Worm (Caenorhabditis elegans) whole organism, L1 larva: ENCODE measurements around the gene ptr-25.

ENCODE experiments used
- C04F5.9 ChIP-seq: sonication (generic microtip); optimal IDR thresholded peaks from 2 replicates; lab custom pipeline; 2016; ENCODE audit warnings: missing genetic modification characterization, missing compliant biosample characterization
- C16A3.4 ChIP-seq: fragments of 150-350 bp; optimal IDR thresholded peaks from 2 replicates; lab custom pipeline; 2014; ENCODE audit warnings: missing biosample characterization, missing genetic modification characterization
- C34B4.2 ChIP-seq: sonication (generic microtip); optimal IDR thresholded peaks from 2 replicates; lab custom pipeline; 2017; ENCODE audit warnings: mild to moderate bottlenecking, missing genetic modification characterization, missing compliant biosample characterization
- F16B12.6 ChIP-seq: fragments of 150-350 bp; optimal IDR thresholded peaks from 2 replicates; lab custom pipeline; 2014; ENCODE audit warnings: missing biosample characterization, missing genetic modification characterization
- Y116A8C.19 ChIP-seq: sonication (generic microtip); optimal IDR thresholded peaks from 2 replicates; lab custom pipeline; 2016; ENCODE audit warnings: missing compliant biosample characterization, missing genetic modification characterization, borderline replicate concordance
- aha-1 ChIP-seq: fragments of 150-350 bp; optimal IDR thresholded peaks from 2 replicates; lab custom pipeline; 2014; ENCODE audit warnings: missing biosample characterization, missing genetic modification characterization
- ama-1 ChIP-seq: fragments of 150-350 bp; optimal IDR thresholded peaks from 2 replicates; lab custom pipeline; 2014
- blmp-1 ChIP-seq: fragments of 150-350 bp; optimal IDR thresholded peaks from 2 replicates; lab custom pipeline; 2014; ENCODE audit warnings: missing biosample characterization, missing genetic modification characterization
- ceh-8 ChIP-seq: fragments of 200-800 bp; sonication (Bioruptor generic); optimal IDR thresholded peaks from 2 replicates; lab custom pipeline; 2018; ENCODE audit warnings: mild to moderate bottlenecking, missing genetic modification characterization, moderate library complexity, missing compliant biosample characterization
- ceh-82 ChIP-seq, 3 experiments: fragments of 150-350 bp in 1 of 3; sonication (generic microtip) in 2 of 3; optimal IDR thresholded peaks; 2 replicates each; lab custom pipeline; 2014 to 2017; ENCODE audit warnings: missing biosample characterization in 3 of 3, missing genetic modification characterization in 3 of 3
- ceh-90 ChIP-seq: sonication (generic microtip); optimal IDR thresholded peaks from 2 replicates; lab custom pipeline; 2016; ENCODE audit warnings: missing genetic modification characterization, missing compliant biosample characterization
- ces-1 ChIP-seq: fragments of 150-350 bp; optimal IDR thresholded peaks from 2 replicates; lab custom pipeline; 2014; ENCODE audit warnings: missing biosample characterization, missing genetic modification reagents, missing genetic modification characterization
- efl-1 ChIP-seq, 4 experiments: fragments of 150-350 bp; optimal IDR thresholded peaks in 3 of 4; peaks in 1 of 4; 1 replicate in 1 of 4; 2 replicates in 3 of 4; lab custom pipeline; 2014; ENCODE audit warnings: missing biosample characterization in 2 of 4, missing genetic modification characterization in 2 of 4, missing genetic modification reagents in 2 of 4
- egl-13 ChIP-seq: sonication (generic microtip); optimal IDR thresholded peaks from 2 replicates; lab custom pipeline; 2016; ENCODE audit warnings: missing genotype, missing genetic modification reagents, missing genetic modification characterization, missing compliant biosample characterization
- egl-27 ChIP-seq, 2 experiments: fragments of 150-350 bp in 1 of 2; sonication (generic microtip); optimal IDR thresholded peaks; 3 replicates each; lab custom pipeline; 2017 to 2018; ENCODE audit warnings: missing biosample characterization in 2 of 2, missing genetic modification characterization in 2 of 2, missing genetic modification reagents in 2 of 2
- elt-2 ChIP-seq: sonication (generic microtip); optimal IDR thresholded peaks from 2 replicates; lab custom pipeline; 2016; ENCODE audit warnings: missing genetic modification characterization, mild to moderate bottlenecking, inconsistent platforms, missing compliant biosample characterization, missing genetic modification reagents
- fkh-10 ChIP-seq: sonication (generic microtip); optimal IDR thresholded peaks from 2 replicates; lab custom pipeline; 2017; ENCODE audit warnings: missing biosample characterization, missing genetic modification reagents, missing genetic modification characterization
- fkh-8 ChIP-seq: sonication (generic microtip); optimal IDR thresholded peaks from 2 replicates; lab custom pipeline; 2016; ENCODE audit warnings: mild to moderate bottlenecking, missing genetic modification characterization, missing compliant biosample characterization
- fos-1 ChIP-seq: fragments of 150-350 bp; optimal IDR thresholded peaks from 2 replicates; lab custom pipeline; 2014; ENCODE audit warnings: missing biosample characterization, missing genetic modification characterization
- grh-1 ChIP-seq: fragments of 200-800 bp; sonication (Bioruptor generic); IDR thresholded peaks from 2 replicates; pipeline ENCODE4 v1.3.6; 2022; ENCODE audit warnings: missing genetic modification reagents, missing genetic modification characterization, missing compliant biosample characterization
- hlh-17 ChIP-seq: fragments of 200-800 bp; sonication (Bioruptor generic); optimal IDR thresholded peaks from 2 replicates; lab custom pipeline; 2018; ENCODE audit warnings: missing genetic modification characterization, mild to moderate bottlenecking, missing compliant biosample characterization, moderate library complexity, borderline replicate concordance
- hpl-2 ChIP-seq: fragments of 150-350 bp; optimal IDR thresholded peaks from 2 replicates; lab custom pipeline; 2014; ENCODE audit warnings: missing biosample characterization, missing genetic modification reagents, missing genetic modification characterization
- irx-1 ChIP-seq: sonication (generic microtip); optimal IDR thresholded peaks from 2 replicates; lab custom pipeline; 2016; ENCODE audit warnings: missing genetic modification characterization, missing compliant biosample characterization
- isw-1 ChIP-seq: fragments of 200-800 bp; sonication (Bioruptor generic); IDR thresholded peaks from 2 replicates; pipeline ENCODE4 v1.3.6; 2022; ENCODE audit warnings: missing genetic modification characterization, missing compliant biosample characterization
- lin-14 ChIP-seq: fragments of 200-800 bp; sonication (Bioruptor generic); optimal IDR thresholded peaks from 2 replicates; lab custom pipeline; 2018; ENCODE audit warnings: mild to moderate bottlenecking, missing genetic modification characterization, moderate library complexity, missing compliant biosample characterization
- lin-15B ChIP-seq: fragments of 150-350 bp; sonication (generic microtip); optimal IDR thresholded peaks from 3 replicates; lab custom pipeline; 2014; ENCODE audit warnings: missing biosample characterization, missing genetic modification characterization
- lin-35 ChIP-seq, 2 experiments: fragments of 150-350 bp; optimal IDR thresholded peaks; 2 replicates each; lab custom pipeline; 2014; ENCODE audit warnings: missing biosample characterization in 2 of 2, missing genetic modification characterization in 2 of 2, missing genetic modification reagents in 2 of 2
- lin-39 ChIP-seq: fragments of 150-350 bp; optimal IDR thresholded peaks from 2 replicates; lab custom pipeline; 2014; ENCODE audit warnings: missing biosample characterization, missing genetic modification reagents, missing genetic modification characterization
- lir-3 ChIP-seq: sonication (generic microtip); optimal IDR thresholded peaks from 2 replicates; lab custom pipeline; 2016; ENCODE audit warnings: mild to moderate bottlenecking, missing genetic modification characterization, moderate library complexity, missing compliant biosample characterization; ENCODE audit not compliant: poor library complexity
- lsy-2 ChIP-seq, 2 experiments: fragments of 150-350 bp; optimal IDR thresholded peaks; 2 replicates each; lab custom pipeline; 2014; ENCODE audit warnings: missing biosample characterization in 2 of 2, missing genetic modification characterization in 2 of 2
- mab-9 ChIP-seq: fragments of 200-800 bp; sonication (Bioruptor generic); IDR thresholded peaks from 2 replicates; pipeline ENCODE4 v1.3.6; 2022; ENCODE audit warnings: missing genetic modification reagents, missing genetic modification characterization, missing compliant biosample characterization
- mdl-1 ChIP-seq, 2 experiments: fragments of 150-350 bp; optimal IDR thresholded peaks; 2 replicates each; lab custom pipeline; 2014 to 2017; ENCODE audit warnings: missing biosample characterization in 2 of 2, missing genetic modification characterization in 2 of 2, inconsistent platforms in 1 of 2
- nhr-11 ChIP-seq: fragments of 150-350 bp; optimal IDR thresholded peaks from 2 replicates; lab custom pipeline; 2014; ENCODE audit warnings: missing biosample characterization, missing genetic modification characterization
- nhr-19 ChIP-seq: fragments of 200-800 bp; sonication (Bioruptor generic); conservative IDR thresholded peaks from 2 replicates; pipeline ENCODE4 v1.3.6; 2022; ENCODE audit warnings: missing genetic modification characterization, missing compliant biosample characterization
- nhr-20 ChIP-seq: sonication (generic microtip); optimal IDR thresholded peaks from 2 replicates; lab custom pipeline; 2016; ENCODE audit warnings: mild to moderate bottlenecking, missing genetic modification characterization, missing compliant biosample characterization
- nhr-28 ChIP-seq: fragments of 150-350 bp; optimal IDR thresholded peaks from 2 replicates; lab custom pipeline; 2014; ENCODE audit warnings: missing biosample characterization, missing genetic modification characterization
- nhr-47 ChIP-seq: sonication (generic microtip); optimal IDR thresholded peaks from 2 replicates; lab custom pipeline; 2016; ENCODE audit warnings: mild to moderate bottlenecking, missing genetic modification characterization, moderate library complexity, missing compliant biosample characterization
- nhr-71 ChIP-seq: sonication (generic microtip); optimal IDR thresholded peaks from 2 replicates; lab custom pipeline; 2016; ENCODE audit warnings: mild to moderate bottlenecking, missing genetic modification characterization, moderate library complexity, missing compliant biosample characterization
- nhr-76 ChIP-seq: sonication (generic microtip); optimal IDR thresholded peaks from 2 replicates; lab custom pipeline; 2017; ENCODE audit warnings: missing biosample characterization, missing genetic modification characterization
- nhr-77 ChIP-seq: fragments of 150-350 bp; optimal IDR thresholded peaks from 2 replicates; lab custom pipeline; 2014; ENCODE audit warnings: missing biosample characterization, missing genetic modification characterization
- nhr-84 ChIP-seq: sonication (generic microtip); optimal IDR thresholded peaks from 2 replicates; lab custom pipeline; 2017; ENCODE audit warnings: missing biosample characterization, missing genetic modification characterization
- nhr-90 ChIP-seq: sonication (generic microtip); optimal IDR thresholded peaks from 2 replicates; lab custom pipeline; 2016; ENCODE audit warnings: mild to moderate bottlenecking, missing genetic modification characterization, missing compliant biosample characterization; ENCODE audit not compliant: poor library complexity
- pag-3 ChIP-seq: sonication (generic microtip); optimal IDR thresholded peaks from 2 replicates; lab custom pipeline; 2017; ENCODE audit warnings: missing genetic modification characterization, mild to moderate bottlenecking, missing compliant biosample characterization, antibody characterized with exemption, borderline replicate concordance; ENCODE audit not compliant: insufficient read depth
- skn-1 ChIP-seq: fragments of 150-350 bp; optimal IDR thresholded peaks from 2 replicates; lab custom pipeline; 2014; ENCODE audit warnings: missing biosample characterization, missing genetic modification characterization
- snpc-4 ChIP-seq: fragments of 150-350 bp; optimal IDR thresholded peaks from 2 replicates; lab custom pipeline; 2014; ENCODE audit warnings: missing biosample characterization, missing genetic modification characterization
- snu-23 ChIP-seq: sonication (generic microtip); optimal IDR thresholded peaks from 2 replicates; lab custom pipeline; 2016; ENCODE audit warnings: missing genetic modification characterization, missing compliant biosample characterization
- sox-4 ChIP-seq: sonication (generic microtip); optimal IDR thresholded peaks from 2 replicates; lab custom pipeline; 2016; ENCODE audit warnings: missing genetic modification characterization, missing compliant biosample characterization
- sup-37 ChIP-seq: fragments of 200-800 bp; sonication (Bioruptor generic); optimal IDR thresholded peaks from 2 replicates; lab custom pipeline; 2018; ENCODE audit warnings: mild to moderate bottlenecking, missing genetic modification characterization, missing compliant biosample characterization
- tlp-1 ChIP-seq: fragments of 150-350 bp; optimal IDR thresholded peaks from 2 replicates; lab custom pipeline; 2014; ENCODE audit warnings: missing biosample characterization, missing genetic modification characterization
- unc-62 ChIP-seq: fragments of 150-350 bp; optimal IDR thresholded peaks from 2 replicates; lab custom pipeline; 2014; ENCODE audit warnings: missing biosample characterization, missing genetic modification reagents, missing genetic modification characterization
- unc-86 ChIP-seq: sonication (generic microtip); optimal IDR thresholded peaks from 2 replicates; lab custom pipeline; 2016; ENCODE audit warnings: missing genetic modification characterization, missing compliant biosample characterization
- xbp-1 ChIP-seq: sonication (generic microtip); optimal IDR thresholded peaks from 2 replicates; lab custom pipeline; 2016; ENCODE audit warnings: missing genetic modification characterization, missing compliant biosample characterization
- zip-4 ChIP-seq: fragments of 200-800 bp; sonication (Bioruptor generic); optimal IDR thresholded peaks from 2 replicates; lab custom pipeline; 2018; ENCODE audit warnings: mild to moderate bottlenecking, missing genetic modification characterization, moderate library complexity, missing compliant biosample characterization

ptr-25 gene

ce11 chrIII:10463653-10464052, 24.3 kb upstream of the ptr-25 start (continued):
- no peak for TF ChIP-seq sox-4
- no peak for TF ChIP-seq unc-86
- TF ChIP-seq nhr-90 (tag; lab: Kevin White, UChicago), result peak; percentile 27
- no peak for TF ChIP-seq ceh-90 (tag; lab: Kevin White, UChicago)
- no peak for TF ChIP-seq zip-4
- peak; percentile 69 for TF ChIP-seq skn-1 (tag; lab: Kevin White, UChicago)
- no peak for TF ChIP-seq lin-39 (tag; lab: Kevin White, UChicago)
- TF ChIP-seq unc-62 (GFP tag; lab: Kevin White, UChicago), result no peak
- TF ChIP-seq ceh-82 (tag; optimal IDR thresholded peaks at IDR 0.05; lab: Kevin White, UChicago), result no peak
- TF ChIP-seq nhr-77 (tag; lab: Kevin White, UChicago), result no peak
- TF ChIP-seq lin-14 (GFP tag; lab: Kevin White, UChicago), result peak; percentile 69
- peak in 1 of 2 experiments; percentile 43 for TF ChIP-seq lsy-2 (tag; optimal IDR thresholded peaks at IDR 0.05; lab: Kevin White, UChicago)
- no peak for TF ChIP-seq ceh-8
- peak; percentile 3 to 12 for TF ChIP-seq efl-1 (optimal IDR thresholded peaks at IDR 0.05; lab: Kevin White, UChicago)
- peak in 1 of 2 experiments; percentile 89 for TF ChIP-seq efl-1 (GFP tag; optimal IDR thresholded peaks at IDR 0.05 in 1 of 2; lab: Kevin White, UChicago)
- TF ChIP-seq egl-27 (tag; optimal IDR thresholded peaks at IDR 0.05; lab: Kevin White, UChicago), result no peak
- TF ChIP-seq lin-15B (tag; lab: Kevin White, UChicago), result no peak
- TF ChIP-seq snpc-4 (tag; lab: Kevin White, UChicago), result no peak
- TF ChIP-seq isw-1 (GFP tag; lab: Robert Waterston, UW), result no peak
- TF ChIP-seq mdl-1 (tag; optimal IDR thresholded peaks at IDR 0.05; lab: Kevin White, UChicago), result peak in 1 of 2 experiments; percentile 31
- no peak for TF ChIP-seq nhr-84 (tag; lab: Kevin White, UChicago)
- no peak for TF ChIP-seq ces-1 (GFP tag; lab: Kevin White, UChicago)
- no peak for TF ChIP-seq hlh-17
- no peak for TF ChIP-seq tlp-1 (tag; lab: Kevin White, UChicago)
- TF ChIP-seq mab-9 (GFP tag; lab: Robert Waterston, UW), result no peak
- no peak for TF ChIP-seq elt-2 (tag; lab: Kevin White, UChicago)
- no peak for TF ChIP-seq ama-1 (lab: Kevin White, UChicago)
- TF ChIP-seq nhr-71, result peak; percentile 28
- TF ChIP-seq nhr-28, result no peak
- TF ChIP-seq irx-1, result no peak
- no peak for TF ChIP-seq aha-1 (tag; lab: Kevin White, UChicago)
- no peak for TF ChIP-seq pag-3 (tag; lab: Kevin White, UChicago)
- no peak for TF ChIP-seq grh-1 (GFP tag; lab: Robert Waterston, UW)
- TF ChIP-seq lin-35 (GFP tag; optimal IDR thresholded peaks at IDR 0.05; lab: Kevin White, UChicago), result peak in 1 of 2 experiments; percentile 70
- TF ChIP-seq nhr-11 (tag; lab: Kevin White, UChicago), result no peak
- TF ChIP-seq C16A3.4 (tag; lab: Kevin White, UChicago), result peak; percentile 9
- TF ChIP-seq fkh-10 (GFP tag; lab: Kevin White, UChicago), result no peak
- no peak for TF ChIP-seq nhr-47 (tag; lab: Kevin White, UChicago)
- TF ChIP-seq C34B4.2 (tag; lab: Kevin White, UChicago), result no peak
- no peak for TF ChIP-seq hpl-2 (GFP tag; lab: Kevin White, UChicago)
- peak; percentile 91 for TF ChIP-seq blmp-1
- TF ChIP-seq fos-1 (tag; lab: Kevin White, UChicago), result no peak
- TF ChIP-seq sup-37, result no peak

- TF ChIP-seq mab-9 (GFP tag; lab: Robert Waterston, UW) (no peak), nhr-76 (tag; lab: Kevin White, UChicago) (no peak), F16B12.6 (no peak), nhr-84 (tag; lab: Kevin White, UChicago) (no peak), nhr-20 (tag; lab: Kevin White, UChicago) (no peak), snu-23 (GFP tag; lab: Kevin White, UChicago) (no peak), nhr-19 (GFP tag; lab: Robert Waterston, UW) (no peak), egl-13 (no peak), ceh-90 (tag; lab: Kevin White, UChicago) (no peak), snpc-4 (tag; lab: Kevin White, UChicago) (no peak), Y116A8C.19 (tag; lab: Kevin White, UChicago) (no peak), lir-3 (tag; lab: Kevin White, UChicago) (no peak), fkh-8 (tag; lab: Kevin White, UChicago) (no peak), tlp-1 (tag; lab: Kevin White, UChicago) (no peak), xbp-1 (tag; lab: Kevin White, UChicago) (no peak), grh-1 (GFP tag; lab: Robert Waterston, UW) (no peak), lin-35 (GFP tag; optimal IDR thresholded peaks at IDR 0.05; lab: Kevin White, UChicago) (no peak), C04F5.9 (tag; lab: Kevin White, UChicago) (no peak), fos-1 (tag; lab: Kevin White, UChicago) (no peak)
These were observed 23.5 kb upstream of the ptr-25 start for ce11 chrIII:10464455-10464854.
